Worm (Caenorhabditis elegans): Measurements from ENCODE around the gene tdo-2.

ce11 chrIII:5882284-5882683 is 37.5 kb downstream of the tdo-2 start:
- TF ChIP-seq fkh-2 (tag; optimal IDR thresholded peaks at IDR 0.05): no peak
- no peak for TF ChIP-seq mdl-1 (tag; optimal IDR thresholded peaks at IDR 0.05)
- TF ChIP-seq nhr-28 (tag; optimal IDR thresholded peaks at IDR 0.05): no peak
- no peak for TF ChIP-seq nfya-1 (tag; optimal IDR thresholded peaks at IDR 0.05; ENCODE audit: insufficient read depth)
- no peak for TF ChIP-seq ztf-4 (tag; optimal IDR thresholded peaks at IDR 0.05)
- no peak for TF ChIP-seq snpc-4 (tag; optimal IDR thresholded peaks at IDR 0.05)

Measured in whole organism, L3 larva.